Worm (Caenorhabditis elegans): ENCODE results near the gene F16G10.13.

Gene F16G10.13

ce11 chrII:2366623-2367365, 29.0 kb downstream of the F16G10.13 start, which contains the start of the genes F43C11.12 and F16G10.5:
TSS of gene F43C11.12 (minus strand) at chrII:2366723.
TSS of gene F16G10.5 (plus strand) at chrII:2367315.
- TF ChIP-seq nfya-1 (tag; optimal IDR thresholded peaks at IDR 0.05; ENCODE audit: insufficient read depth) (no peak), aly-2 (tag; optimal IDR thresholded peaks at IDR 0.05) (no peak), lin-15B (tag; optimal IDR thresholded peaks at IDR 0.05) (no peak), egl-27 (tag; optimal IDR thresholded peaks at IDR 0.05) (no peak), lsy-12 (tag; optimal IDR thresholded peaks at IDR 0.05) (no peak), ceh-28 (tag; optimal IDR thresholded peaks at IDR 0.05) (no peak), mdl-1 (tag; optimal IDR thresholded peaks at IDR 0.05) (no peak), daf-12 (tag; optimal IDR thresholded peaks at IDR 0.05) (no peak), unc-39 (tag; optimal IDR thresholded peaks at IDR 0.05) (no peak), nhr-28 (tag; optimal IDR thresholded peaks at IDR 0.05) (no peak), nhr-23 (tag; optimal IDR thresholded peaks at IDR 0.05) (no peak), nhr-12 (tag; optimal IDR thresholded peaks at IDR 0.05) (no peak), mml-1 (tag; optimal IDR thresholded peaks at IDR 0.05) (no peak), nhr-25 (tag; optimal IDR thresholded peaks at IDR 0.05) (no peak), elt-1 (tag; optimal IDR thresholded peaks at IDR 0.05) (no peak), R02D3.7 (tag; optimal IDR thresholded peaks at IDR 0.05) (no peak), nhr-43 (tag; optimal IDR thresholded peaks at IDR 0.05; ENCODE audit: poor library complexity, severe bottlenecking) (no peak), sea-2 (GFP tag; optimal IDR thresholded peaks at IDR 0.05) (no peak), nhr-77 (tag; optimal IDR thresholded peaks at IDR 0.05) (no peak), fkh-2 (tag; optimal IDR thresholded peaks at IDR 0.05) (no peak)

DNA sequence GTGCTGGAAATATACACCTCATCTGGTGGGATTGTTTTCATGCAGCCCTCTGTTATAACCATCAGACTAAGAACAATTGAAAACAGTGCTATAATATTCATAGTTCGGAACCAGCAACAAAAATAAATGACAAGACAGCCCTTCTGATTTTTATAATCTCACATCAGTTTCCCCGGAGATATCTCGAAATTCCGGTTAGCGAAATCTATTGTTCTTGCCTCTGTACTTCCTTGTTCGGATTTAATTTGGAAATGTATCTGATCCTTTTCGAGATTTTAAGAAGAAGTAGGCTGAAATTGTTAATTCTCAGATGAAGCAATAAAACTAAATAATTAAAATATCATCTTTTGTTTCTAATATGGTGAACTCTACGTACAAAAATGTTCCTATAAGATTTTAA, 32.1 kb downstream of the F16G10.13 start, which contains the start of gene F43C11.11:
Gene F43C11.11, minus strand, starts transcription at position 101 of the 400 bp plus-strand sequence.
- TF ChIP-seq fkh-10 (GFP tag; optimal IDR thresholded peaks at IDR 0.05): no peak

DNA sequence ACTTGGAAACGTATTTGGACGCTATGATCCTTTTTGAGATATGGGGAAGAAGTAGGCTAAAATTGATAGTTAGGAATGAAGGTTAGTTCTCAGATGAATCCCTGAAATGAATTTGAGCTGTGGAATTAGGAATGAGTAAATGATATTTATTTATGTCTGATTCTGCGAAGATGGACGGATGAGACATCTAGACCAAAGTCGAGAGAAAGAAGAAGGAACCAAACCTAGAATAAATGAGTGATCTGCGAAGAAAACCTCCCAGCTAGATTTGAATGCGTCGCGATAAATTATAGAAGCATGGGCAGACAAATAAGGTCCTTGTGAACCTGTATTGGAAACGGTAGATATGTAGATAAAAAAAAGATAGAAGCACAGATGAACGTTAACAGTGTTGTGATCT, 35.8 kb downstream of the F16G10.13 start, which contains the start of gene F43C11.16:
Gene F43C11.16, minus strand, starts transcription at position 101 of the 400 bp plus-strand sequence.
- TF ChIP-seq mdl-1 (tag; optimal IDR thresholded peaks at IDR 0.05) (no peak), egl-5 (tag; optimal IDR thresholded peaks at IDR 0.05) (no peak)

- TF ChIP-seq ceh-28 (tag; optimal IDR thresholded peaks at IDR 0.05) (no peak), zag-1 (tag; optimal IDR thresholded peaks at IDR 0.05) (no peak), unc-62 (GFP tag; optimal IDR thresholded peaks at IDR 0.05) (no peak), fos-1 (tag; optimal IDR thresholded peaks at IDR 0.05) (no peak), ceh-9 (tag; optimal IDR thresholded peaks at IDR 0.05) (no peak), egl-5 (tag; optimal IDR thresholded peaks at IDR 0.05) (no peak), pha-4 (tag; optimal IDR thresholded peaks at IDR 0.05) (no peak), nhr-77 (tag; optimal IDR thresholded peaks at IDR 0.05) (no peak), tbx-2 (tag; optimal IDR thresholded peaks at IDR 0.05) (no peak), egl-27 (tag; optimal IDR thresholded peaks at IDR 0.05) (no peak), ZK546.5 (tag; optimal IDR thresholded peaks at IDR 0.05) (no peak), mdl-1 (tag; optimal IDR thresholded peaks at IDR 0.05) (no peak), hmg-11 (tag; optimal IDR thresholded peaks at IDR 0.05) (no peak), ztf-11 (tag; optimal IDR thresholded peaks at IDR 0.05) (no peak), pqm-1 (tag; optimal IDR thresholded peaks at IDR 0.05) (no peak), snpc-4 (tag; optimal IDR thresholded peaks at IDR 0.05) (no peak), fkh-10 (GFP tag; optimal IDR thresholded peaks at IDR 0.05) (no peak), fkh-2 (tag; optimal IDR thresholded peaks at IDR 0.05) (no peak), nhr-28 (tag; optimal IDR thresholded peaks at IDR 0.05) (no peak), nhr-237 (tag; optimal IDR thresholded peaks at IDR 0.05) (no peak)
These were observed 39.0 kb downstream of the F16G10.13 start, which contains the start of gene F43C11.1 for ce11 chrII:2356795-2357194. TSS of gene F43C11.1 (plus strand) at chrII:2357095.

ce11 chrII:2354476-2354875, 41.3 kb downstream of the F16G10.13 start, which contains the start of gene F43C11.2:
TSS of gene F43C11.2 (plus strand) at chrII:2354776.
- no peak for TF ChIP-seq egl-5 (tag; optimal IDR thresholded peaks at IDR 0.05)
- no peak for TF ChIP-seq ceh-82 (tag; optimal IDR thresholded peaks at IDR 0.05)
- TF ChIP-seq nhr-237 (tag; optimal IDR thresholded peaks at IDR 0.05): no peak
- no peak for TF ChIP-seq ceh-16 (tag; optimal IDR thresholded peaks at IDR 0.05)
- no peak for TF ChIP-seq nhr-11 (tag; optimal IDR thresholded peaks at IDR 0.05)
- TF ChIP-seq nhr-28 (tag; optimal IDR thresholded peaks at IDR 0.05): no peak
- TF ChIP-seq mml-1 (tag; optimal IDR thresholded peaks at IDR 0.05): no peak
- TF ChIP-seq ama-1 (optimal IDR thresholded peaks at IDR 0.05): no peak
- TF ChIP-seq ZK546.5 (tag; optimal IDR thresholded peaks at IDR 0.05): no peak
- no peak for TF ChIP-seq hmg-11 (tag; optimal IDR thresholded peaks at IDR 0.05)
- no peak for TF ChIP-seq sea-2 (GFP tag; optimal IDR thresholded peaks at IDR 0.05)
- TF ChIP-seq eor-1 (tag; optimal IDR thresholded peaks at IDR 0.05): no peak
- no peak for TF ChIP-seq elt-2 (tag; optimal IDR thresholded peaks at IDR 0.05)
- TF ChIP-seq zag-1 (tag; optimal IDR thresholded peaks at IDR 0.05): no peak
- TF ChIP-seq egl-27 (tag; optimal IDR thresholded peaks at IDR 0.05): no peak

All from whole organism, L3 larva.